Worm (Caenorhabditis elegans): Measurements from ENCODE around the gene B0564.2.

The B0564.2 gene

DNA sequence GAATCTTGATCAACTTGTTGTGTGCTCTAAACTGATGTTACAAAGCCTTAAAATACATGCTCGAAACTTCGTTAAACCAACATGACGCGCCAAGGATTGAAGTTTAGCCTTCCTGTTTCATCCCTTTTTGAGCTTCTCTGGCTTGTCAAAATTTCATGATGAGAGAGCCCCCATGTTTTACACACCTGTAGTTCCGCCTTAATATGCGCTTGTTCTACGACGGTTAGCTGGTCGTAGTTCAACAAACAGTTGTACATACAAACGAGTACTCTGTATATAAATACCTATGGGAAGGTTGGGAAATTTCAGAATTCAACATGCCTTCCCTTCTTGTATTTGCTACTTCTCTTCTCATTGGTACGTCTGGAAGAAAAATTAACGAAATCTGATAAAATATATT is 39.0 kb upstream of the B0564.2 start, which contains the start of gene scl-6:
scl-6 (plus strand) TSS at position 301 of the 400 bp plus-strand sequence.
- TF ChIP-seq F23B12.7 (tag; optimal IDR thresholded peaks at IDR 0.05; ENCODE audit: insufficient read depth) = no peak
- no peak for TF ChIP-seq madf-6 (GFP tag; IDR thresholded peaks at IDR 0.05)
- no peak for TF ChIP-seq mcd-1 (GFP tag; IDR thresholded peaks at IDR 0.05)
- no peak for TF ChIP-seq Y56A3A.18 (GFP tag; IDR thresholded peaks at IDR 0.05)
- no peak for TF ChIP-seq ztf-22 (GFP tag; optimal IDR thresholded peaks at IDR 0.05)
- no peak for TF ChIP-seq hsf-1 (GFP tag; IDR thresholded peaks at IDR 0.05)
- TF ChIP-seq ets-4 (GFP tag; optimal IDR thresholded peaks at IDR 0.05) = no peak
- no peak for TF ChIP-seq snpc-1.1 (tag; optimal IDR thresholded peaks at IDR 0.05; ENCODE audit: insufficient read depth)
- TF ChIP-seq somi-1 (GFP tag; optimal IDR thresholded peaks at IDR 0.05) = no peak
- TF ChIP-seq nhr-27 (tag; optimal IDR thresholded peaks at IDR 0.05) = no peak
- no peak for TF ChIP-seq nhr-80 (tag; optimal IDR thresholded peaks at IDR 0.05)
- no peak for TF ChIP-seq lsl-1 (GFP tag; optimal IDR thresholded peaks at IDR 0.05)
- TF ChIP-seq nhr-90 (tag; optimal IDR thresholded peaks at IDR 0.05) = no peak
- TF ChIP-seq ceh-58 (GFP tag; IDR thresholded peaks at IDR 0.05) = no peak
- no peak for TF ChIP-seq D2030.7 (GFP tag; IDR thresholded peaks at IDR 0.05)
- no peak for TF ChIP-seq rpc-1 (optimal IDR thresholded peaks at IDR 0.05)
- no peak for TF ChIP-seq rpc-1 (tag; optimal IDR thresholded peaks at IDR 0.05)
- no peak for TF ChIP-seq sdz-38 (tag; optimal IDR thresholded peaks at IDR 0.05)
- no peak for TF ChIP-seq rcor-1 (GFP tag; IDR thresholded peaks at IDR 0.05)

DNA sequence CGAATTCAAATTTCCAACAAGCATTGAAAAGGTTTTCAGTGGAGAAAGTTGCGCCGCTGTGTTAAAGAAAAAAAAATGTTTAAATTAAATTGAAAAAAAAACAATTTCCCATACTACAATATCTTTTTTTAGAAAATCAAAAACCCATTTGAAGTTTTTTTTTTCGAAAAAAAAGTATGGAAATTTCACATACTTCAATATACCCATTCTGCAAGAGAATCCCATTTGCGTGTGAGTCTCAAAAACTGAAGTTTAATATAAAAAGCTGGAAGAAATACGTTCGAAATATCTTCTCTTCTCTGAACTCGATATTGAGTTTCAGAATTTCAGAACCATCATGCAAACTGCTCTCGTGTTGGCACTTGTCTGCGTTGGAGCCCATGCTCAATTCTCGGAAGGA is 37.3 kb upstream of the B0564.2 start, which contains the start of gene scl-7:
scl-7 (plus strand) TSS at position 301 of the 400 bp plus-strand sequence.
- TF ChIP-seq lir-1 (GFP tag; conservative IDR thresholded peaks at IDR 0.05) = no peak

DNA sequence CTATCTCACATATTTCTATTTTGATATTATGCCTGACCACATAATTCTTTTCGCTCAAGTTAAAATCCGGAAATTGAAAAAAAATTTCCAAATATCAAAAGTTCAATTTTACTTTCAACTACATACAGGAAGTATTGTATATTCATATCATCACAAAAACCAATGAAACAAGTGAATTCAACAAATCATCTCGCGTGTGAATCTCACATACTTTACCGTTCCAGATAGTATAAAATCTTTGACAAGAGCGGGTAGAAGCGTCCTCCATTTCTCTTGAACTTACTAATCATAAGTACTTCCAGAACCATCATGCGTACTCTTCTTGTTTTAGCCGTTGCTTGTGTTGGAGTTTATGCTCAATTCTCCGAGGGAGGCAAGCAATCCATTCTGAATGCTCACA is 36.0 kb upstream of the B0564.2 start, which contains the start of gene scl-8:
scl-8 (plus strand) TSS at position 301 of the 400 bp plus-strand sequence.
- TF ChIP-seq die-1 (tag; optimal IDR thresholded peaks at IDR 0.05) = no peak
- TF ChIP-seq K12H6.12 (tag; optimal IDR thresholded peaks at IDR 0.05) = no peak
- no peak for TF ChIP-seq rpc-1 (optimal IDR thresholded peaks at IDR 0.05)
- no peak for TF ChIP-seq rpc-1 (tag; optimal IDR thresholded peaks at IDR 0.05)
- TF ChIP-seq hlh-26 (GFP tag; conservative IDR thresholded peaks at IDR 0.05) = no peak
- TF ChIP-seq nfyb-1 (GFP tag; IDR thresholded peaks at IDR 0.05) = no peak
- no peak for TF ChIP-seq hmg-20 (GFP tag; IDR thresholded peaks at IDR 0.05)
- TF ChIP-seq ceh-91 (GFP tag; IDR thresholded peaks at IDR 0.05) = no peak

DNA sequence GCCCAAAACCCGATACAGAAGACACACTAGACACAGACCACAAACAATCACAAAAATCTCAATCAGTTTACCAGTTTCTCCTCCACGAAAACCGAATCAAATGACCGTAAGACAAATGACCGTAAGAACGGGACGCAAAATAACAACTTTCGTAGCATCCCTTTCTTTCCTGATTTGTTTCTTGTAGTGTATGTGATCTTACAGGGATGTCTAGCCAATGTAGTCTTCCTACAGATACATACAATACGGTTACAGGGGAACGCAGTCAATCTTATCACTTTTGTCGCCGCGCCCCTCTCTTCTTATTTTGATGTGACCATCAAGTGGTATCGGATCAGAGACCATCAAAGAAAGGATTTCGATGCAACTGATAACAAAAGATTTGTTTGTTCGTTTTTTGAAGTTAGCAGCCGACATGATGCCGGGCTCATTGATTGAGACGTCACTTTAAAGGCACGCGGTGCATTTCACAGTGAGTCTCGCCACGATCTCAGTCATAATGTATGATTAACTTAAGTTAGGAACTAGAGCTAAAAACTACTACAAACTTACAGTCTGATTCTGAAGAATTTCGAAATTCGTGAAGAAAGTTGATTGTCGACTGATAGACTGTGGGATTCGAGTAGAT is 31.7 kb upstream of the B0564.2 start:
- TF ChIP-seq zim-3 (tag; optimal IDR thresholded peaks at IDR 0.05) = no peak
- no peak for TF ChIP-seq let-526 (GFP tag; IDR thresholded peaks at IDR 0.05)
- no peak for TF ChIP-seq ceh-40 (GFP tag; IDR thresholded peaks at IDR 0.05)
- no peak for TF ChIP-seq Y95B8A.8 (GFP tag; IDR thresholded peaks at IDR 0.05)
- TF ChIP-seq him-1 (tag; optimal IDR thresholded peaks at IDR 0.05) = no peak
- TF ChIP-seq mes-4 (tag; optimal IDR thresholded peaks at IDR 0.05) = no peak
- TF ChIP-seq T26A5.8 (tag; optimal IDR thresholded peaks at IDR 0.05) = no peak
- peak; percentile 47; the same call in 1 of the 2 replicates for TF ChIP-seq lin-26 (GFP tag; IDR thresholded peaks at IDR 0.05)
- TF ChIP-seq ceh-100 (GFP tag; IDR thresholded peaks at IDR 0.05) = no peak
- TF ChIP-seq aptf-2 (GFP tag; conservative IDR thresholded peaks at IDR 0.05) = no peak
- TF ChIP-seq efl-1 (GFP tag; optimal IDR thresholded peaks at IDR 0.05) = no peak
- no peak for TF ChIP-seq gei-17 (GFP tag; optimal IDR thresholded peaks at IDR 0.05)
- no peak for TF ChIP-seq F22D6.2 (tag; optimal IDR thresholded peaks at IDR 0.05)
- TF ChIP-seq snpc-4 (GFP tag; optimal IDR thresholded peaks at IDR 0.05) = no peak
- TF ChIP-seq snpc-4 (tag; optimal IDR thresholded peaks at IDR 0.05) = peak in 3 of 4 experiments; percentile 14 to 79 (median 62)
- no peak for TF ChIP-seq F55B11.4 (tag; optimal IDR thresholded peaks at IDR 0.05; ENCODE audit: borderline replicate concordance, insufficient read depth)
- TF ChIP-seq somi-1 (GFP tag; optimal IDR thresholded peaks at IDR 0.05) = peak; percentile 17

Measured in whole organism, young adult.